Fruit fly (Drosophila melanogaster) ovary, adult (tissue): ENCODE measurements around the gene erm.

Experiments used
- CG17801 ChIP-seq: fragments of 200-800 bp; optimal IDR thresholded peaks from 2 replicates; lab custom pipeline; 2019; ENCODE audit warnings: missing biosample characterization, mild to moderate bottlenecking, missing genetic modification characterization, moderate library complexity; ENCODE audit not compliant: partially characterized antibody

The erm gene

dm6 chr2L:1909681-1910080 lies 60.5 kb downstream of the erm start:
- TF ChIP-seq CG17801: peak; percentile 13

dm6 chr2L:1907098-1907497 lies 63.1 kb downstream of the erm start:
- no peak for TF ChIP-seq CG17801

- TF ChIP-seq CG17801: no peak
Measured at dm6 chr2L:1906326-1906725, 63.8 kb downstream of the erm start.

dm6 chr2L:1902904-1903303 lies 67.3 kb downstream of the erm start:
- no peak for TF ChIP-seq CG17801

- no peak for TF ChIP-seq CG17801
Measured at dm6 chr2L:1902243-1902642, 67.9 kb downstream of the erm start.

- TF ChIP-seq CG17801: no peak
Measured at dm6 chr2L:1901269-1901668, 68.9 kb downstream of the erm start.
